Worm (Caenorhabditis elegans) whole organism, L3 larva: ENCODE measurements around the gene str-74.

Source experiments
- aly-2 ChIP-seq: fragments of 150-350 bp; optimal IDR thresholded peaks from 2 replicates; lab custom pipeline; 2014; ENCODE audit warnings: missing biosample characterization, missing genetic modification characterization
- eor-1 ChIP-seq, 2 experiments: fragments of 150-350 bp; optimal IDR thresholded peaks; 2 replicates each; lab custom pipeline; 2014 to 2018; ENCODE audit warnings: missing biosample characterization in 2 of 2, missing genetic modification characterization in 2 of 2
- fkh-10 ChIP-seq: sonication (generic microtip); optimal IDR thresholded peaks from 2 replicates; lab custom pipeline; 2017; ENCODE audit warnings: missing biosample characterization, missing genetic modification reagents, missing genetic modification characterization
- mdl-1 ChIP-seq: fragments of 150-350 bp; optimal IDR thresholded peaks from 2 replicates; lab custom pipeline; 2014; ENCODE audit warnings: missing biosample characterization, missing genetic modification characterization
- nhr-25 ChIP-seq: sonication (generic microtip); optimal IDR thresholded peaks from 2 replicates; lab custom pipeline; 2017; ENCODE audit warnings: missing biosample characterization, missing genetic modification characterization
- snpc-4 ChIP-seq: fragments of 150-350 bp; optimal IDR thresholded peaks from 2 replicates; lab custom pipeline; 2014; ENCODE audit warnings: missing biosample characterization, missing genetic modification characterization
- ztf-11 ChIP-seq: fragments of 150-350 bp; optimal IDR thresholded peaks from 2 replicates; lab custom pipeline; 2014; ENCODE audit warnings: missing biosample characterization, missing genetic modification characterization

ce11 chrX:10228094-10228746 is 12.6 kb downstream of the str-74 start, which contains the start of gene C14H10.3:
- TF ChIP-seq nhr-25 (tag; lab: Kevin White, UChicago) (no peak), snpc-4 (tag; lab: Kevin White, UChicago) (no peak), ztf-11 (tag; lab: Kevin White, UChicago) (no peak), fkh-10 (no peak), eor-1 (tag; optimal IDR thresholded peaks at IDR 0.05; lab: Kevin White, UChicago) (no peak), aly-2 (tag; lab: Kevin White, UChicago) (no peak), mdl-1 (tag; lab: Kevin White, UChicago) (no peak)
